Fruit fly (Drosophila melanogaster): ENCODE results near the gene Marcal1.

Gene Marcal1

dm6 chr2L:4996283-4996922, 41.1 kb downstream of the Marcal1 start:
- no peak for TF ChIP-seq CG17801 (GFP tag; optimal IDR thresholded peaks at IDR 0.05; ENCODE audit: partially characterized antibody)

DNA sequence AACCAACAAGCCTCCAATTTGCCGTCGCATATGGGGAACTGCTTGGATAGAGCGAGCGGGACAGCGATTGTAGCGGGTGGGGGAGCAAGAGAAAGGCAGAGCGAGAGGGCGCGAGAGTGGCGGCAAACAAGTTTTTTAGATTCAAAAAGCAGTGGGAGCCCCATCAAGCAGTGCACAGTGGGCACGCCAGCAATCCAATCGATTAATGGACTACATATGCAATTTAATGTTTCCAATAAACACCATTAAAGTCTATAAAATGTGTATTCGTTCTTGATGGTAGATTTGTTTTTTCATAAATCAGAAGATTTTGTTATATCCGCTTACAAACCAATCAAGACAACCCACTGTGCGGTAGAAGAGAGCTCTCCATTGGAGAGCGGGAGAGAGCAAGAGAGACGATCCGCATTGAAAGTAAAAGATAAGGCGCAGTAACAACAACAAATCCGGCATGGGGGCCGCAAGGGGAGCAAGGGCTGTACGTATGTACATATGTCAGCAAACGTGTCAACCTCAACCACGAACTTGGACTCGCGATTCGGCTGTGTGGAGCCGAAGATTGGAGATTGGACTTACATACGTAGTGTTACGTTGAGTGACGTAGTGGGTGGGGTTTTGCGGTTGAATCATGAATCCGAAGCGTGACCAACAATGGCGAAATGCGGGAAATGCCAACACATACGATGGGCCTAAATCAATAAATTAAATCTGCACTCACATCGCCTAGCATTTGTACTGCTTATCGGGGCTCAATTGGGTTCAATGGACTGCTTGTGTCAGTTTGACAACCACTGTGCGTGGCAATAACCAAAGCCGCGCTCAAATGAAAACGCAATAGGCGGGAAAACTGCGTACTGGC, 42.3 kb downstream of the Marcal1 start:
- TF ChIP-seq CG17801 (GFP tag; optimal IDR thresholded peaks at IDR 0.05; ENCODE audit: partially characterized antibody), result peak; percentile 93

DNA sequence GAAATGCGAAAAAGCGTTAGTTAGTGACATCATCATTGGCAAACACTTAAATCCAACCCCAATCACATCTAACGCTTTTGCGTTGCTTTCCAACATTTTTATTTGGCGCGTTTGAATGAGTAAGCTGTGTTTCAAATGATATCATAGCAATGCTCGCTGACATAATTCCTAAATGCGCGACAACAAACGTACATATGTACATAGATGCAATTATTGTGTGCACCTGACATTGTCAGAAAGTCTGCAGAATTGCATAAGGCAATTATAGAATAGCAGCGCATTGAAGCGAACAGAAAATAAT, 42.9 kb downstream of the Marcal1 start:
- TF ChIP-seq CG17801 (GFP tag; optimal IDR thresholded peaks at IDR 0.05; ENCODE audit: partially characterized antibody), result no peak

dm6 chr2L:4998571-4999191, 43.4 kb downstream of the Marcal1 start:
- TF ChIP-seq CG17801 (GFP tag; optimal IDR thresholded peaks at IDR 0.05; ENCODE audit: partially characterized antibody), result no peak

DNA sequence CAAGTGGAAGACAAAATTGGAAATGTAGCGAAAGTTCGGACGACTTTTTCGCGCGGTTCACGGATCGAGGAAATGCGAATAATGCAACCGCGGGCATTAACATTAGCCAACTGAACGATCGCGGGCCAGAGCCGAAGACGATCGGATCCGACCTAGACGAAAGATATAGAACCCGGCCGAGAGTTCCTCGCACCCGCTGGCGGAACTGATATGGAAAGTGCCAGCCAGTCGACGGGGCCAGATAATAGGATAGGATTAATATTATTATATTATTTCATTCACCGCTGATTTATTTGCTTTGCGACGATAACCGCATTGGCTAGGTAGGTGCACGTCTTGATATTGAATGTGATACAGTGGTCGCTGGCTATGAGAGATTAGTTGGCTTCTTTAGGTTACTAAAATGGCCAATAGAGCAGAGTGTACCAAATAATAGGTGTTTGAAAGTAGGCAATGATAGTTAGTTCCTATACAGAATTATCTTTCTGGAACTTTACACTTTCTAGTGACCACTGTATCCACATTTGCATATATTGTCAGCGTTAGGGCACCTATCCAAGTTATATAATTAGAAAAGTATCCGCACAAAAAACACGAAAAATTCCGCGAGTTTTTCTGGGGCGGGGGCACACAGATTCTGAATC, 44.2 kb downstream of the Marcal1 start:
- peak; percentile 77 for TF ChIP-seq CG17801 (GFP tag; optimal IDR thresholded peaks at IDR 0.05; ENCODE audit: partially characterized antibody)

dm6 chr2L:5000287-5000871, 45.1 kb downstream of the Marcal1 start:
- peak; percentile 77 for TF ChIP-seq CG17801 (GFP tag; optimal IDR thresholded peaks at IDR 0.05; ENCODE audit: partially characterized antibody)

DNA sequence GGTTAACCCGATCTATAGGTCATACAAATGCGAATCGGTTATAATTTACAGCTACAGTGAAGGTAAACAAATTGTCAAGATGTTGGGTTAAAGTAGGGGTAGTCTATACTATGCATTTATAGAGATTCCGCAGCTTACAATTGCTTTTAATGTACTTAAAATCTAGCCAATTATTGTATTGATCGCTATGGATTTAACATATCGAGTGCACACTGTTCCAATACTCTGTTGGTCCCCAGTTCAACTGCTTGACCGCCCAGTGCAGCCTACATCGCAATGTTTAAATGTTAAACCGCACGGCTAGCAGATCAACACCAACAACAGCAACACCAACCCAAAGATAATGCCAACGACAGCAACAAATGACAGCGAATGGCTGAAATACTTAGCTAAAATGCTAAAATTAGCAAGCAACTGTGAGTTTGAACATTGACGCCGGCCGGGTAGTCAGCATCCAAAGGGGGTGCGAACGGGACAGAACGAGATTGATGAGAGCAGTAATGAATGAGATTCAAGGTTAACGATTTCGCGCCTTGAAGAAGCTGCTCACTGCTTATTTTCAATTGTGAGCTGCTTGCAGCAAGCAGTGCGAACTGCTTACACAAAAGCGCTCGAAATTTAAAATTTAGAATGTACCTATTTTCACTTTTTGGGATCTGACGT, 45.7 kb downstream of the Marcal1 start:
- TF ChIP-seq CG17801 (GFP tag; optimal IDR thresholded peaks at IDR 0.05; ENCODE audit: partially characterized antibody), result no peak

- no peak for TF ChIP-seq CG17801 (GFP tag; optimal IDR thresholded peaks at IDR 0.05; ENCODE audit: partially characterized antibody)
These were observed 46.2 kb downstream of the Marcal1 start for dm6 chr2L:5001582-5001929.

- no peak for TF ChIP-seq CG17801 (GFP tag; optimal IDR thresholded peaks at IDR 0.05; ENCODE audit: partially characterized antibody)
These were observed 46.7 kb downstream of the Marcal1 start for dm6 chr2L:5002031-5002430.

DNA sequence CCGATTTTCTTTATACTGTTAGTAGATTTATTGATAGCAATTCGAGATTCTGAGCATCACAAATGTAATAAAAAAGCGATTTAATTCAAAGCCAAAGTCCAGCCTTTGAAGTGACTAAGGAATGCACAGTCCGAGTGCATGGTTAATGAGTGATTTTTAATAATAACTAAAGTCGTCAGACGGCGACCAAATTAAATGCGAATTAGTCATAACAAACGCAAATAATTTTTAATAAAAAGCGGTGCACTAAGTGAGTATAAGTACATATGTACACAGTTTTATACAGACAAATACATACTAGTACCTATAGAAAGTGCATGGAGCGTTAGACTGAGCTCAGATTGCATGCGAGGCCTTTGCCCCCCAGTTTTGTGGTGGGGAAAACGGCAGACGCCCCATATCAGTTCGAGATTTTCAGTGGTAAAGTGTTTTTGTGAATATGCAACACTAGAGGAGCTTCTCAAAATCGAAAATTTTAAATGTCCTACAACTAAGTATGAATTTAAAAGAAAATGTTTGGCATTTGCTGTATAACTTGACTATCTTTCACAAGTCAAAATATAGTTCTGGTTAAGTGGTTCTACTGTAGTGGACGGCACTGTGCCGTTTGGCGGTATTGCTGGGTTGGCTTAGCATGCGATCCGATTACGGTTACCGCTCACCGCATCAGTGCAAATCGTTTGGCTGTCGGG, 47.5 kb downstream of the Marcal1 start:
- peak; percentile 46 for TF ChIP-seq CG17801 (GFP tag; optimal IDR thresholded peaks at IDR 0.05; ENCODE audit: partially characterized antibody)

DNA sequence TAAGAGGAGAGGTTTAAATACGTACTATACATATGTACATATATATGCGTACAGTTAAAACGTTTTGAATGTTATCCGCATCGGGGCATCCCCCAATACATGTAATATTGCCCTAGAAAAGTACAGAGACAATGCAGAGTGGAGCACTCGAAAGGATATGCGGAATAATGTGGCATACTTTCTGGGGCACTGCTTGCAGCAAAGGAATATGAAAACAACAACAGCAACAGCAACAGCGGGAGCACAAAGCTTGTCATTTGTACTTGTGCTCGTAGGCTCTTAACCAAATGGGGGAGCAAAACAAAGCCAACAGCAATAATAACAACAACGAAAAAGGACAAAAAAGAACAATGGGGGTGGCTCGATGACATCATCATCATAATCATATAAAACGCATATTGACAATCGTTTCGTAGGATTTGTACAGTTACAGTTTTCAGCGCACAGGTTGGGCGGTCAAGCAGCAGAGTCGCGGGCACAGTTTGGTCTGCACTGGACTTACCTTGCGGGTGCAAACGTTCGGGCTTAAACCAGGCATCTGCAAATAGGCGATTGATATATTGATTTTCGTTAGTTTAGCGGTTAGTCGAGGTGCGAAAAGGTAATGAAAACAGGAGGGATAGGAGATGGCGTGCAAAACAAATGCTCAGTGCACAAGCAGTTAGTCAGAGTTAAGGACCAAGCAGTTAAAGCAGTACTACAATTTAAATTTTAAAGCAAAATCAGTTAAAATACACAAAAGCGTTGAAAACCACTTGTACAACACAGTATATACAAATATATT, 48.6 kb downstream of the Marcal1 start:
- no peak for TF ChIP-seq CG17801 (GFP tag; optimal IDR thresholded peaks at IDR 0.05; ENCODE audit: partially characterized antibody)

- peak; percentile 87 for TF ChIP-seq CG17801 (GFP tag; optimal IDR thresholded peaks at IDR 0.05; ENCODE audit: partially characterized antibody)
These were observed 49.6 kb downstream of the Marcal1 start for dm6 chr2L:5004677-5005463.

DNA sequence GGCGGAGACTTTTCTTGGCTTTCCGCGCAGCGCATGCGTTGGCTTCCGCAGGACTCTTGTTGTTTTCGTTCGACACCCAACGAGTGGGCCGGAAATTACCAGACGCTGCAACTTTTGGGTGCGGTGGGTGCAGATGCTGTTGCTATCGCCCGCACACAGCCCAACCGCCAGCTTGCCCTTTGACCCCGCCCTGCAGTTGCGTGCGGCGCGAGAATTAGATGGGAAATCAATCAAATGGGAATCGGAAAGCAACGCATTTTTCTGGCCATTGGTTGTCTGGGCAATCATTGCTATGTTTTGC, 50.1 kb downstream of the Marcal1 start:
- TF ChIP-seq CG17801 (GFP tag; optimal IDR thresholded peaks at IDR 0.05; ENCODE audit: partially characterized antibody), result no peak

Measured in ovary, adult (tissue).